Worm (Caenorhabditis elegans) whole organism, L4/young adult: Measurements from ENCODE around the gene math-44.

Experiments
- W03F9.2 ChIP-seq: fragments of 150-350 bp; optimal IDR thresholded peaks from 2 replicates; lab custom pipeline; 2014; ENCODE audit warnings: missing biosample characterization, missing genetic modification characterization
- dao-5 ChIP-seq: sonication (generic microtip); optimal IDR thresholded peaks from 2 replicates; lab custom pipeline; 2016; ENCODE audit warnings: missing genotype, missing genetic modification characterization, moderate library complexity, missing compliant biosample characterization
- him-1 ChIP-seq: sonication (generic microtip); optimal IDR thresholded peaks from 2 replicates; lab custom pipeline; 2016; ENCODE audit warnings: missing genotype, missing genetic modification reagents, missing genetic modification characterization, missing compliant biosample characterization

- no peak for TF ChIP-seq dao-5
- TF ChIP-seq W03F9.2 = no peak
- TF ChIP-seq him-1 = no peak
These were observed 39.6 kb downstream of the math-44 start, which contains the start of gene bath-1 for ce11 chrII:2028712-2029111.
